Worm (Caenorhabditis elegans) whole organism, L4 larva: ENCODE data around the gene srg-24.

Experiments
- mdt-29 ChIP-seq: fragments of 200-800 bp; sonication (Bioruptor generic); IDR thresholded peaks from 2 replicates; pipeline ENCODE4 v1.3.6; 2022; ENCODE audit warnings: missing genetic modification reagents, missing genetic modification characterization, missing compliant biosample characterization
- pha-4 ChIP-seq, 2 experiments: fragments of 150-350 bp in 1 of 2; fragments of 200-800 bp in 1 of 2; sonication (Bioruptor generic) in 1 of 2; IDR thresholded peaks in 1 of 2; optimal IDR thresholded peaks in 1 of 2; 2 replicates each; pipeline versions ENCODE4 v1.3.6 to Lab custom; 2014 to 2022; ENCODE audit warnings: missing genetic modification characterization in 2 of 2, missing genetic modification reagents in 2 of 2, missing biosample characterization in 1 of 2, missing compliant biosample characterization in 1 of 2
- sdz-12 ChIP-seq: fragments of 200-800 bp; sonication (Bioruptor generic); optimal IDR thresholded peaks from 2 replicates; lab custom pipeline; 2018; ENCODE audit warnings: mild to moderate bottlenecking, missing genetic modification characterization, missing compliant biosample characterization

- TF ChIP-seq pha-4 (GFP tag; IDR thresholded peaks at IDR 0.05; lab: Robert Waterston, UW), result no peak
- no peak for TF ChIP-seq pha-4 (tag; optimal IDR thresholded peaks at IDR 0.05; lab: Kevin White, UChicago)
- no peak for TF ChIP-seq mdt-29 (GFP tag; lab: Robert Waterston, UW)
- no peak for TF ChIP-seq sdz-12 (GFP tag; lab: Kevin White, UChicago)
Observed at ce11 chrII:3056266-3056872, 44.1 kb downstream of the srg-24 start, which contains the start of gene lin-8.
